Fruit fly (Drosophila melanogaster): ENCODE results near the gene CG14160.

DNA sequence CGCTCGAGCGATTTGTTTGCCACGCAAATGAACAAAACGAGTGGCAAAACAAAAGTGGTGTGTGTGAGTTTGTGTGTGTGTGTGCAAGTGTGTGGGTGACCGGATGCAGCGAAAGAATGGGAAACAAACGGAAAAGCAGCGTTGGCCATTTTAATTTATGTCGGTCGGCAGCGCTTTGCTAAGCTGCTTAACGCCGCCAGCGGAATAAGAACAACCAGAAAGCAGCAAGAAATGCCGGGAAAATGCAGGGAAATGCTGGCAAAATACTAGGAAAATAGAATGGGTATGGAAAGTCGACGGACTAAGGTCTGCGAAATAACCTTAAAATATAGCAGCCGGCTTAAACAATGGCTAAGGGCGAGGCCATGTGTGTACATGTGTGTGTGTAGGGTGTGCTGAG lies 36.6 kb downstream of the CG14160 start:
- TF ChIP-seq Dll (optimal IDR thresholded peaks at IDR 0.05), result no peak
- TF ChIP-seq EcR (GFP tag; optimal IDR thresholded peaks at IDR 0.05), result no peak
- no peak for TF ChIP-seq CG8478 (optimal IDR thresholded peaks at IDR 0.05)
- TF ChIP-seq usp (GFP tag; optimal IDR thresholded peaks at IDR 0.05), result no peak

Data from whole organism.